Worm (Caenorhabditis elegans) whole organism, young adult: ENCODE results near the gene srh-187.

Source experiments
- B0336.3 ChIP-seq: fragments of 200-800 bp; sonication (Bioruptor generic); IDR thresholded peaks from 2 replicates; pipeline ENCODE4 v1.3.6; 2022; ENCODE audit warnings: missing genetic modification characterization, missing compliant biosample characterization
- C06A6.2 ChIP-seq: fragments of 200-800 bp; sonication (Bioruptor generic); conservative IDR thresholded peaks from 2 replicates; pipeline ENCODE4 v1.3.6; 2022; ENCODE audit warnings: missing genetic modification characterization, missing compliant biosample characterization
- F10E7.11 ChIP-seq: sonication (generic microtip); optimal IDR thresholded peaks from 2 replicates; lab custom pipeline; 2017; ENCODE audit warnings: mild to moderate bottlenecking, missing genetic modification characterization, moderate library complexity, missing compliant biosample characterization
- F23B12.7 ChIP-seq: sonication (generic microtip); optimal IDR thresholded peaks from 2 replicates; lab custom pipeline; 2017; ENCODE audit warnings: missing genetic modification characterization, mild to moderate bottlenecking, missing compliant biosample characterization, antibody characterized with exemption, moderate library complexity; ENCODE audit not compliant: insufficient read depth
- F33H1.4 ChIP-seq: fragments of 200-800 bp; sonication (Bioruptor generic); IDR thresholded peaks from 2 replicates; pipeline ENCODE4 v1.3.6; 2022; ENCODE audit warnings: missing genetic modification reagents, missing genetic modification characterization, missing compliant biosample characterization
- F39B2.1 ChIP-seq: fragments of 200-800 bp; sonication (Bioruptor generic); IDR thresholded peaks from 2 replicates; pipeline ENCODE4 v1.3.6; 2022; ENCODE audit warnings: missing genetic modification reagents, missing genetic modification characterization, missing compliant biosample characterization
- F55B11.4 ChIP-seq: sonication (generic microtip); optimal IDR thresholded peaks from 2 replicates; lab custom pipeline; 2016; ENCODE audit warnings: missing compliant biosample characterization, missing genetic modification characterization, borderline replicate concordance; ENCODE audit not compliant: insufficient read depth
- F57C9.4 ChIP-seq: sonication (generic microtip); optimal IDR thresholded peaks from 2 replicates; lab custom pipeline; 2017; ENCODE audit warnings: mild to moderate bottlenecking, missing genetic modification characterization, missing compliant biosample characterization
- K12H6.12 ChIP-seq: fragments of 200-800 bp; sonication (Bioruptor generic); optimal IDR thresholded peaks from 2 replicates; lab custom pipeline; 2018; ENCODE audit warnings: mild to moderate bottlenecking, missing genetic modification characterization, missing compliant biosample characterization
- akir-1 ChIP-seq: fragments of 200-800 bp; sonication (Bioruptor generic); optimal IDR thresholded peaks from 2 replicates; lab custom pipeline; 2018; ENCODE audit warnings: mild to moderate bottlenecking, missing genetic modification characterization, moderate library complexity, missing compliant biosample characterization
- aptf-2 ChIP-seq: fragments of 200-800 bp; sonication (Bioruptor generic); conservative IDR thresholded peaks from 2 replicates; pipeline ENCODE4 v1.3.6; 2022; ENCODE audit warnings: missing genetic modification reagents, missing genetic modification characterization, missing compliant biosample characterization
- atf-7 ChIP-seq: sonication (generic microtip); optimal IDR thresholded peaks from 2 replicates; lab custom pipeline; 2017; ENCODE audit warnings: mild to moderate bottlenecking, missing genetic modification characterization, missing compliant biosample characterization
- ceh-100 ChIP-seq: fragments of 200-800 bp; sonication (Bioruptor generic); IDR thresholded peaks from 2 replicates; pipeline ENCODE4 v1.3.6; 2022; ENCODE audit warnings: missing genetic modification reagents, missing genetic modification characterization, missing compliant biosample characterization
- ceh-58 ChIP-seq: fragments of 200-800 bp; sonication (Bioruptor generic); IDR thresholded peaks from 2 replicates; pipeline ENCODE4 v1.3.6; 2022; ENCODE audit warnings: missing genetic modification characterization, missing compliant biosample characterization
- dpl-1 ChIP-seq: fragments of 150-350 bp; optimal IDR thresholded peaks from 2 replicates; lab custom pipeline; 2014; ENCODE audit warnings: missing biosample characterization, missing genetic modification reagents, missing genetic modification characterization
- efl-1 ChIP-seq: fragments of 150-350 bp; optimal IDR thresholded peaks from 2 replicates; lab custom pipeline; 2014; ENCODE audit warnings: missing biosample characterization, missing genetic modification reagents, missing genetic modification characterization
- ekl-4 ChIP-seq: fragments of 200-800 bp; sonication (Bioruptor generic); IDR thresholded peaks from 2 replicates; pipeline ENCODE4 v1.3.6; 2022; ENCODE audit warnings: missing genetic modification reagents, missing genetic modification characterization, missing compliant biosample characterization
- fkh-3 ChIP-seq: sonication (generic microtip); optimal IDR thresholded peaks from 2 replicates; lab custom pipeline; 2016; ENCODE audit warnings: mild to moderate bottlenecking, missing genetic modification characterization, missing compliant biosample characterization
- gei-17 ChIP-seq: fragments of 200-800 bp; sonication (Bioruptor generic); optimal IDR thresholded peaks from 2 replicates; lab custom pipeline; 2018; ENCODE audit warnings: mild to moderate bottlenecking, missing genetic modification characterization, missing compliant biosample characterization
- hlh-12 ChIP-seq: sonication (generic microtip); optimal IDR thresholded peaks from 2 replicates; lab custom pipeline; 2016; ENCODE audit warnings: missing genetic modification characterization, missing compliant biosample characterization
- hmg-20 ChIP-seq: fragments of 200-800 bp; sonication (Bioruptor generic); IDR thresholded peaks from 2 replicates; pipeline ENCODE4 v1.3.6; 2022; ENCODE audit warnings: missing genetic modification reagents, missing genetic modification characterization, missing compliant biosample characterization
- hrde-1 ChIP-seq: sonication (generic microtip); optimal IDR thresholded peaks from 2 replicates; lab custom pipeline; 2016; ENCODE audit warnings: missing genetic modification characterization, mild to moderate bottlenecking, missing compliant biosample characterization, moderate library complexity, missing genotype, missing genetic modification reagents, borderline replicate concordance
- hsf-1 ChIP-seq: fragments of 200-800 bp; sonication (Bioruptor generic); IDR thresholded peaks from 2 replicates; pipeline ENCODE4 v1.3.6; 2022; ENCODE audit warnings: missing genetic modification reagents, missing genetic modification characterization, missing compliant biosample characterization
- let-526 ChIP-seq: fragments of 200-800 bp; sonication (Bioruptor generic); IDR thresholded peaks from 2 replicates; pipeline ENCODE4 v1.3.6; 2022; ENCODE audit warnings: missing genetic modification reagents, missing genetic modification characterization, missing compliant biosample characterization
- lin-54 ChIP-seq: fragments of 200-800 bp; sonication (Bioruptor generic); optimal IDR thresholded peaks from 2 replicates; lab custom pipeline; 2018; ENCODE audit warnings: mild to moderate bottlenecking, missing genetic modification characterization, missing compliant biosample characterization
- lsl-1 ChIP-seq: fragments of 200-800 bp; sonication (Bioruptor generic); optimal IDR thresholded peaks from 2 replicates; lab custom pipeline; 2018; ENCODE audit warnings: mild to moderate bottlenecking, missing genetic modification characterization, moderate library complexity, missing compliant biosample characterization
- madf-6 ChIP-seq: fragments of 200-800 bp; sonication (Bioruptor generic); IDR thresholded peaks from 2 replicates; pipeline ENCODE4 v1.3.6; 2022; ENCODE audit warnings: missing genetic modification reagents, missing genetic modification characterization, missing compliant biosample characterization
- mcd-1 ChIP-seq: fragments of 200-800 bp; sonication (Bioruptor generic); IDR thresholded peaks from 2 replicates; pipeline ENCODE4 v1.3.6; 2022; ENCODE audit warnings: missing genetic modification reagents, missing genetic modification characterization, missing compliant biosample characterization
- mes-4 ChIP-seq: sonication (generic microtip); optimal IDR thresholded peaks from 2 replicates; lab custom pipeline; 2016; ENCODE audit warnings: missing genotype, missing genetic modification characterization, missing compliant biosample characterization
- repo-1 ChIP-seq: sonication (generic microtip); optimal IDR thresholded peaks from 2 replicates; lab custom pipeline; 2017; ENCODE audit warnings: mild to moderate bottlenecking, missing genetic modification characterization, missing compliant biosample characterization
- sdz-38 ChIP-seq: sonication (generic microtip); optimal IDR thresholded peaks from 2 replicates; lab custom pipeline; 2016; ENCODE audit warnings: missing genotype, missing genetic modification characterization, missing compliant biosample characterization
- snpc-1.3 ChIP-seq: sonication (generic microtip); optimal IDR thresholded peaks from 2 replicates; lab custom pipeline; 2017; ENCODE audit warnings: missing genetic modification characterization, mild to moderate bottlenecking, missing compliant biosample characterization, antibody characterized with exemption, moderate library complexity, missing genotype, missing genetic modification reagents; ENCODE audit not compliant: insufficient read depth
- snpc-3.4 ChIP-seq: sonication (generic microtip); optimal IDR thresholded peaks from 2 replicates; lab custom pipeline; 2017; ENCODE audit warnings: missing genetic modification characterization, mild to moderate bottlenecking, missing compliant biosample characterization, antibody characterized with exemption, moderate library complexity, missing genotype, missing genetic modification reagents
- sptf-2 ChIP-seq: fragments of 200-800 bp; sonication (Bioruptor generic); optimal IDR thresholded peaks from 2 replicates; lab custom pipeline; 2018; ENCODE audit warnings: mild to moderate bottlenecking, missing genetic modification characterization, missing compliant biosample characterization
- tbx-9 ChIP-seq: sonication (generic microtip); optimal IDR thresholded peaks from 2 replicates; lab custom pipeline; 2016; ENCODE audit warnings: borderline replicate concordance, missing genetic modification characterization, inconsistent platforms, missing compliant biosample characterization
- xnd-1 ChIP-seq: sonication (generic microtip); optimal IDR thresholded peaks from 2 replicates; lab custom pipeline; 2016; ENCODE audit warnings: missing genotype, missing genetic modification reagents, missing genetic modification characterization, missing compliant biosample characterization
- zfh-2 ChIP-seq: fragments of 200-800 bp; sonication (Bioruptor generic); conservative IDR thresholded peaks from 2 replicates; pipeline ENCODE4 v1.3.6; 2022; ENCODE audit warnings: missing genetic modification reagents, missing genetic modification characterization, missing compliant biosample characterization
- zim-3 ChIP-seq: sonication (generic microtip); optimal IDR thresholded peaks from 2 replicates; lab custom pipeline; 2017; ENCODE audit warnings: mild to moderate bottlenecking, missing genetic modification characterization, moderate library complexity, missing compliant biosample characterization
- ztf-18 ChIP-seq: sonication (generic microtip); optimal IDR thresholded peaks from 2 replicates; lab custom pipeline; 2016; ENCODE audit warnings: missing genotype, mild to moderate bottlenecking, missing genetic modification characterization, missing compliant biosample characterization
- ztf-26 ChIP-seq: sonication (generic microtip); optimal IDR thresholded peaks from 2 replicates; lab custom pipeline; 2017; ENCODE audit warnings: missing genetic modification characterization, missing compliant biosample characterization

The srh-187 gene

DNA sequence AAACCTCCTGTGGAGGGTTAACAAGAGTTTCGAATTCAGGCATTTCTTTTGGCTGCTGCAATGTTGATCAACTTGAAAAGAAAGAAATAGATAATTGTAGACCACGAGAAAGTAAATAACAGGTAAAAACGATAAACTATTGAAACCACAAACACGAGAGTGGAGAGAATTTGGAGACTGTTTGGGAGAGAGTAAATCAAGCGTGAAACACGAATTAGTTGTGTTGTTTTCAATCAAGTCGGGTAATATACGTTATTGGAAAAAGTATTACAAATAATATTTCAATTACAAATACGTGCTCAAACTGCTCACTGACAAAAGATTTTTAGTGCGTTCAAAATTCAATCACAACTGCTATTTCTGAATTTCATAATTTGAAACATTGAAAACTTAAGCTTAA, 41.3 kb upstream of the srh-187 start, which contains the start of gene C03G6.17:
TSS of gene C03G6.17 (minus strand) at position 101 of the 400 bp plus-strand sequence.
- TF ChIP-seq hlh-12 (tag; lab: Kevin White, UChicago) (no peak), tbx-9 (tag; lab: Kevin White, UChicago) (no peak), F39B2.1 (GFP tag; lab: Robert Waterston, UW) (no peak), C06A6.2 (GFP tag; lab: Robert Waterston, UW) (no peak), F10E7.11 (tag; lab: Kevin White, UChicago) (no peak), let-526 (GFP tag; lab: Robert Waterston, UW) (no peak), repo-1 (tag; lab: Kevin White, UChicago) (no peak), hsf-1 (GFP tag; lab: Robert Waterston, UW) (no peak), lin-54 (GFP tag; lab: Kevin White, UChicago) (no peak), xnd-1 (tag; lab: Kevin White, UChicago) (no peak), ztf-18 (tag; lab: Kevin White, UChicago) (no peak), ceh-100 (GFP tag; lab: Robert Waterston, UW) (no peak), snpc-1.3 (tag; lab: Kevin White, UChicago) (no peak), lsl-1 (GFP tag; lab: Kevin White, UChicago) (no peak), gei-17 (no peak), sdz-38 (no peak), ekl-4 (GFP tag; lab: Robert Waterston, UW) (no peak), fkh-3 (tag; lab: Kevin White, UChicago) (no peak), aptf-2 (no peak)

DNA sequence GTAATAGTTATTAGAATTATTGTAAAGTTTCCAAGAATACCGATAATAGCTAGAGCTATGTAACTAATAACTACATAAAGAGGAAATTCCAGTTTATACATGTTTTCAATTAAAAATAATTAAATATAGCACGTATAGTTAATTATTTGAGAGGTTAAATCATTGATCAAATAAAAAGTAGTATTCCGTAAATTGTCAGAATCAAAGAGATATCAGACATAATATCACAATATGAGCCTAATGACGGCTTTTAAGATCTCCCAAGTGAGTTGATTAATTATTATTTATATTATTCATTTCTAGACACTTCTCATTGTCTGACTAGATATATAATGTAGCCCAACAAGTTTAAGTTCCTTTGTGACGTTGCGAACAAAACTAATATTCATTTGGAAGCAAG, 39.7 kb upstream of the srh-187 start, which contains the start of gene srsx-24:
TSS of gene srsx-24 (minus strand) at position 101 of the 400 bp plus-strand sequence.
- TF ChIP-seq mcd-1 (no peak), atf-7 (tag; lab: Kevin White, UChicago) (no peak), efl-1 (GFP tag; lab: Kevin White, UChicago) (no peak), B0336.3 (no peak), ceh-58 (GFP tag; lab: Robert Waterston, UW) (no peak), F57C9.4 (tag; lab: Kevin White, UChicago) (no peak), F10E7.11 (tag; lab: Kevin White, UChicago) (no peak), hrde-1 (tag; lab: Kevin White, UChicago) (no peak), sptf-2 (no peak), ztf-26 (no peak), K12H6.12 (no peak), ceh-100 (GFP tag; lab: Robert Waterston, UW) (no peak), zfh-2 (GFP tag; lab: Robert Waterston, UW) (no peak), snpc-3.4 (no peak), lsl-1 (GFP tag; lab: Kevin White, UChicago) (no peak), F33H1.4 (GFP tag; lab: Robert Waterston, UW) (no peak)

DNA sequence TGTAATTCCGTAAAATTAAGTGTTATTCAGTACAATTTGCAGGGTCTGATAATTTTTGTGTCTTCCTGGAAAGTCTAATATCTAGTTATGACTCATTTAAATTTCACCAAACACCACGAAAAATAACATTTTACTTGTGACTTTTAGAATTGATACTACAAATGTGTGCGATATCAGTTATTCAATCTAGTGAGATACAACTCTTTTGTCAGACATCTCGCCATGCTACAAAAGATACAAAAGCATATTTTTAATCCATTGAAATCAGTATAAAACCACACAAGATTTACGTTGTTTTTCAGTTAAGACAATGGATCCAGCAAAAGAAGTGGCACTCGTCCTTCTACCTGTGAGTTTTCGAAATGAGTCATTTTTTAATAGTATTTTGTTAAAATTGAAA, 34.4 kb upstream of the srh-187 start, which contains the start of gene srx-56:
TSS of gene srx-56 (plus strand) at position 301 of the 400 bp plus-strand sequence.
- TF ChIP-seq F39B2.1 (GFP tag; lab: Robert Waterston, UW) (no peak), akir-1 (no peak), hmg-20 (GFP tag; lab: Robert Waterston, UW) (no peak), madf-6 (GFP tag; lab: Robert Waterston, UW) (no peak), hrde-1 (tag; lab: Kevin White, UChicago) (no peak), F55B11.4 (tag; lab: Kevin White, UChicago) (no peak), F23B12.7 (tag; lab: Kevin White, UChicago) (no peak), dpl-1 (no peak), zim-3 (no peak), mes-4 (tag; lab: Kevin White, UChicago) (no peak)
